Worm (Caenorhabditis elegans) whole organism, early embryonic: ENCODE results near the gene C36C9.12.

Experiments used
- B0310.2 ChIP-seq: sonication (generic microtip); optimal IDR thresholded peaks from 2 replicates; lab custom pipeline; 2016; ENCODE audit warnings: mild to moderate bottlenecking, missing genetic modification characterization, missing compliant biosample characterization
- F13C5.2 ChIP-seq: sonication (generic microtip); optimal IDR thresholded peaks from 2 replicates; lab custom pipeline; 2017; ENCODE audit warnings: mild to moderate bottlenecking, missing genetic modification characterization, inconsistent platforms, missing compliant biosample characterization
- aly-1 ChIP-seq: sonication (generic microtip); optimal IDR thresholded peaks from 2 replicates; lab custom pipeline; 2016; ENCODE audit warnings: missing genetic modification characterization, missing compliant biosample characterization
- ama-1 ChIP-seq: fragments of 150-350 bp; optimal IDR thresholded peaks from 2 replicates; lab custom pipeline; 2014
- ceh-13 ChIP-seq: fragments of 200-800 bp; sonication (Bioruptor generic); optimal IDR thresholded peaks from 2 replicates; lab custom pipeline; 2018; ENCODE audit warnings: mild to moderate bottlenecking, missing genetic modification characterization, missing compliant biosample characterization
- ceh-36 ChIP-seq: sonication (generic microtip); optimal IDR thresholded peaks from 2 replicates; lab custom pipeline; 2016; ENCODE audit warnings: missing genetic modification characterization, inconsistent platforms, missing compliant biosample characterization
- ets-7 ChIP-seq: sonication (generic microtip); optimal IDR thresholded peaks from 2 replicates; lab custom pipeline; 2016; ENCODE audit warnings: missing genotype, missing genetic modification characterization, missing compliant biosample characterization
- flt-1 ChIP-seq: fragments of 200-800 bp; sonication (Bioruptor generic); IDR thresholded peaks from 2 replicates; pipeline ENCODE4 v1.3.6; 2022; ENCODE audit warnings: missing genetic modification characterization, missing compliant biosample characterization
- hmbx-1 ChIP-seq: sonication (generic microtip); optimal IDR thresholded peaks from 2 replicates; lab custom pipeline; 2016; ENCODE audit warnings: mild to moderate bottlenecking, missing genetic modification characterization, missing compliant biosample characterization
- hmg-4 ChIP-seq: fragments of 200-800 bp; sonication (Bioruptor generic); optimal IDR thresholded peaks from 2 replicates; lab custom pipeline; 2018; ENCODE audit warnings: mild to moderate bottlenecking, missing genetic modification characterization, missing compliant biosample characterization
- hnd-1 ChIP-seq: sonication (generic microtip); optimal IDR thresholded peaks from 2 replicates; lab custom pipeline; 2016; ENCODE audit warnings: missing genetic modification characterization, missing compliant biosample characterization
- pes-1 ChIP-seq: fragments of 200-800 bp; sonication (Bioruptor generic); IDR thresholded peaks from 2 replicates; pipeline ENCODE4 v1.3.6; 2022; ENCODE audit warnings: missing genetic modification reagents, missing genetic modification characterization, missing compliant biosample characterization
- scrt-1 ChIP-seq: fragments of 200-800 bp; sonication (Bioruptor generic); IDR thresholded peaks from 2 replicates; pipeline ENCODE4 v1.3.6; 2022; ENCODE audit warnings: missing genetic modification characterization, missing compliant biosample characterization
- sea-1 ChIP-seq: fragments of 200-800 bp; sonication (Bioruptor generic); conservative IDR thresholded peaks from 2 replicates; pipeline ENCODE4 v1.3.6; 2022; ENCODE audit warnings: missing genetic modification characterization, missing compliant biosample characterization
- tbx-11 ChIP-seq: fragments of 200-800 bp; sonication (Bioruptor generic); IDR thresholded peaks from 2 replicates; pipeline ENCODE4 v1.3.6; 2022; ENCODE audit warnings: missing genetic modification characterization, missing compliant biosample characterization
- tbx-37 ChIP-seq: fragments of 200-800 bp; sonication (Bioruptor generic); conservative IDR thresholded peaks from 2 replicates; pipeline ENCODE4 v1.3.6; 2022; ENCODE audit warnings: missing genetic modification reagents, missing genetic modification characterization, missing compliant biosample characterization
- tra-4 ChIP-seq: sonication (generic microtip); optimal IDR thresholded peaks from 2 replicates; lab custom pipeline; 2017; ENCODE audit warnings: missing genetic modification characterization, missing compliant biosample characterization

The C36C9.12 gene

DNA sequence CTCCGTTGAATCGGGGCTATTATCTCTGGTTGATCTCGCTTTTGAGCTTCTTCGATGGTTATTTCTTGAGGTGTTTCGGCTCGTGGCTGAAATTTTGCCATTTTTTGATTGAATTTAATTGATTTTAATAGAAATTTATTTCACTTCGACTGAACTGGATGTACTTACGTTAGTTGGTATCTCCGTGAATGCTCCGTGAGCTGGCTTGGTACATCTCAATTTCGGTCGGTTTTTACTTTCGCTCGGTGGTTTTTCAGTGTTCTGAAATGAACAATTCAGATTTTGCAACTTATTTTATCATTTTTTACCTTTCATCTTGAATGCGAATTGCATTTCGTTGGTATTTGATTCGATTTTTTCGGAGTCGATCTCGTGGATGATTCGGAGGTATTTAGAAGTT is 25.0 kb downstream of the C36C9.12 start, which contains the start of gene R09H3.2:
TSS of gene R09H3.2 (minus strand) at position 101 of the 400 bp plus-strand sequence.
- no peak for TF ChIP-seq ceh-36
- TF ChIP-seq scrt-1 (GFP tag; lab: Robert Waterston, UW), result no peak
- TF ChIP-seq ama-1 (lab: Kevin White, UChicago), result no peak
- TF ChIP-seq hmbx-1 (tag; lab: Kevin White, UChicago), result no peak
- no peak for TF ChIP-seq hnd-1
- no peak for TF ChIP-seq ets-7 (tag; lab: Kevin White, UChicago)
- no peak for TF ChIP-seq F13C5.2 (tag; lab: Kevin White, UChicago)
- no peak for TF ChIP-seq hmg-4 (GFP tag; lab: Kevin White, UChicago)

DNA sequence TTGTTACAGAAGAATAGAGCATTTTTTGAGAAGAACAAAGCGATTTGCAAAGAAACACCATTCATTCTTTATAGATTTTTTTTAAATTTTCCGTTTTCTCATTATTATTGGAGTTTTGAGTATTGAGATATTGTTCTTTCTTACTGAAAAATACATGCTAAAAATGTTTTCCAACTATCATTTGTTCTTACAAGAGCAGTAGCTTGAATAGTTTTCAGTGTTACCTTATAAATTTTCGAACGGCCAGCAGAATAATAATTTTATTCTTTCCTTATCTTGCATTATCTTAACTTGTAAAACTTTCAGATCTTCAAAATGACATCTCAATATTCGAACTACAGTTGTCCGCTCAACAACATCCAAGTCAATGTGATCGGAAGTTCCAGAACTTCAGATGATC is 34.7 kb downstream of the C36C9.12 start, which contains the start of gene tbx-32:
TSS of gene tbx-32 (plus strand) at position 301 of the 400 bp plus-strand sequence.
- TF ChIP-seq scrt-1 (GFP tag; lab: Robert Waterston, UW), result no peak
- TF ChIP-seq hmbx-1 (tag; lab: Kevin White, UChicago), result no peak
- no peak for TF ChIP-seq tbx-11 (GFP tag; lab: Robert Waterston, UW)
- TF ChIP-seq pes-1 (GFP tag; lab: Robert Waterston, UW), result no peak
- no peak for TF ChIP-seq flt-1
- no peak for TF ChIP-seq tra-4 (tag; lab: Kevin White, UChicago)
- no peak for TF ChIP-seq tbx-37 (GFP tag; lab: Robert Waterston, UW)
- no peak for TF ChIP-seq sea-1 (GFP tag; lab: Robert Waterston, UW)

DNA sequence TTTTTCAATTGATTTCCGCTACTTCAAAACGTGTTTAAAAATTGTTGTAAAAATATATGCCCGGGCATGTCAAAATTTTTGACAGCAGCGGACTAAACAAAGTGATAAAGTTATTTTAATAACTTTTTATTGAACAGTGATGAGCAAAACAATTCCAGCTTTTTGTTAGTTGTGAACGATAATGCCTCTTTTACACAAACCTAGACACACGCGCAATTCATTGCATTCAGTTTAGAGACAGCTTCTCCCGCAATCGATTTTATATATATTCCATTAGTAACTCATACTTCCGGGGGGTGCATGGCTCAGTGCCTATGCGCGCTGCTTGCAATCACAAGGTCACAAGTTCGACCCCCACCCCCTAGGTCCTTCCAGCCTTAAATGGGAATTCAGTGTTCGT is 35.8 kb downstream of the C36C9.12 start, which contains the start of gene ZK380.6:
TSS of gene ZK380.6 (plus strand) at position 301 of the 400 bp plus-strand sequence.
- no peak for TF ChIP-seq ama-1 (lab: Kevin White, UChicago)
- no peak for TF ChIP-seq ceh-36
- no peak for TF ChIP-seq tbx-37 (GFP tag; lab: Robert Waterston, UW)
- no peak for TF ChIP-seq tbx-11 (GFP tag; lab: Robert Waterston, UW)
- no peak for TF ChIP-seq aly-1 (tag; lab: Kevin White, UChicago)
- TF ChIP-seq tra-4 (tag; lab: Kevin White, UChicago), result no peak
- no peak for TF ChIP-seq hmg-4 (GFP tag; lab: Kevin White, UChicago)
- no peak for TF ChIP-seq flt-1
- no peak for TF ChIP-seq ceh-13 (GFP tag; lab: Kevin White, UChicago)
- TF ChIP-seq ets-7 (tag; lab: Kevin White, UChicago), result no peak
- TF ChIP-seq scrt-1 (GFP tag; lab: Robert Waterston, UW), result no peak
- TF ChIP-seq hmbx-1 (tag; lab: Kevin White, UChicago), result no peak
- TF ChIP-seq pes-1 (GFP tag; lab: Robert Waterston, UW), result no peak

DNA sequence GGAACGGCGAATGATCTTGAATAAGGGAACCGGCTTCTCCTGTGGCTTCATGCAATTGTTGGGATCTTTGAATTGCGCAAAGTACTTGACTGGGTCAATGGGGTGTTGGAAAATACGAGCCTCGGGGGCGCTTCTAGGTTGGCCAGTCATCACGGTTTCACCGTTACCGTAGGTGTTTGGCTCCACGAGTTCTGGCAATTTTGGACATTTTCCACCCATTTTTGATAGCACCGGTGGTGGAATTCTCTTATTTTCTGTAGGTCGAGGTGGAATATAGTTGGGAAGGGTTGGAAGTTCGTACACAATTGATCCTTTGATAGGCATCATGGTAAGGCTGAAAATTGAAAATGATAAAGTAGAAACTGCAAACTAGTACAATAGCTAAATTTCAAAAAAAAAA is 38.2 kb downstream of the C36C9.12 start, which contains the start of gene ZK380.4:
TSS of gene ZK380.4 (minus strand) at position 327 of the 400 bp plus-strand sequence.
- no peak for TF ChIP-seq ceh-36
- no peak for TF ChIP-seq ets-7 (tag; lab: Kevin White, UChicago)
- no peak for TF ChIP-seq B0310.2
- no peak for TF ChIP-seq aly-1 (tag; lab: Kevin White, UChicago)
- no peak for TF ChIP-seq hmbx-1 (tag; lab: Kevin White, UChicago)
- TF ChIP-seq pes-1 (GFP tag; lab: Robert Waterston, UW), result no peak
- TF ChIP-seq scrt-1 (GFP tag; lab: Robert Waterston, UW), result no peak
- TF ChIP-seq F13C5.2 (tag; lab: Kevin White, UChicago), result no peak
- TF ChIP-seq flt-1, result no peak

DNA sequence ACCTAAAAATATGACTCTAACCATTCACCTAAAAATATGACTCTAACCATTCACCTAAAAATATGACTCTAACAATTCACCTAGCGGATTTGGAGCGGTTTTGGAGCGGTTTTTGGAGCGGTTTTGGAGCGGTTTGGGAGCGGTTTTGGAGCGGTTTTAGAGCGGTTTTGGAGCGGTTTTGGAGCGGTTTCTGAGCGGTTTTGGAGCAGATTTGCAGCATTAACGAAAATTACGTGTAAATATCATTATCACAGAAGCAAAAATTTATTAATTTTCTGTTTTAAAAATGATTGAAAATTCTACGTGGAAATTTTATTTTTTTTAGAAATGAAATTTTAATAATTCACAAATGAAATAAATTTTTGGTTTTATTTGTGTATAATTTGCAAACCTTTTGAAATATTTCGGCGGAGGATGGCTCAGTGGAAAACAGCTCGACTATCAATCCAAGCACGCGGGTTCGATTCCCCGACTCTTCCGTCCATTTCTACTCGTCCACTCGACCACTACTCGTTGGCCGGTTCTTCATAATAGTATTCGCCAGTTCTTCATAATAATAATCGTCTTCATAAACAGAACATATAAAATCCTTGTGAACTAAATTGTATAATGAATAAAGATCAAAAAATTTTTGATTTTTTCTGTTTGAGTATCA is 46.3 kb downstream of the C36C9.12 start:
- no peak for TF ChIP-seq tbx-11 (GFP tag; lab: Robert Waterston, UW)
- no peak for TF ChIP-seq hmbx-1 (tag; lab: Kevin White, UChicago)
- TF ChIP-seq ama-1 (lab: Kevin White, UChicago), result no peak
- no peak for TF ChIP-seq F13C5.2 (tag; lab: Kevin White, UChicago)
- no peak for TF ChIP-seq B0310.2
- TF ChIP-seq ceh-13 (GFP tag; lab: Kevin White, UChicago), result no peak
- TF ChIP-seq ets-7 (tag; lab: Kevin White, UChicago), result no peak
- no peak for TF ChIP-seq hmg-4 (GFP tag; lab: Kevin White, UChicago)
- no peak for TF ChIP-seq ceh-36
- TF ChIP-seq hnd-1, result no peak
- no peak for TF ChIP-seq aly-1 (tag; lab: Kevin White, UChicago)
- TF ChIP-seq tra-4 (tag; lab: Kevin White, UChicago), result no peak
- no peak for TF ChIP-seq pes-1 (GFP tag; lab: Robert Waterston, UW)
- TF ChIP-seq tbx-37 (GFP tag; lab: Robert Waterston, UW), result no peak
- TF ChIP-seq scrt-1 (GFP tag; lab: Robert Waterston, UW), result no peak
- no peak for TF ChIP-seq sea-1 (GFP tag; lab: Robert Waterston, UW)
- TF ChIP-seq flt-1, result no peak
